Worm (Caenorhabditis elegans) whole organism, L3 larva: ENCODE measurements around the gene R02F11.3.
A peak's percentile ranks its signal among the peaks of the same experiment; 100 is the strongest.
"Not testable (repeated sequence)": the region's sequence is repeated elsewhere in the genome, so short reads cannot be mapped to it uniquely, and the experiment has no call there.

Experiments used
- ZK546.5 ChIP-seq: sonication (generic microtip); optimal IDR thresholded peaks from 2 replicates; lab custom pipeline; 2017; ENCODE audit warnings: missing biosample characterization, missing genetic modification characterization
- aly-2 ChIP-seq: fragments of 150-350 bp; optimal IDR thresholded peaks from 2 replicates; lab custom pipeline; 2014; ENCODE audit warnings: missing biosample characterization, missing genetic modification characterization
- ama-1 ChIP-seq: fragments of 150-350 bp; optimal IDR thresholded peaks from 2 replicates; lab custom pipeline; 2018
- ceh-28 ChIP-seq: fragments of 150-350 bp; optimal IDR thresholded peaks from 2 replicates; lab custom pipeline; 2014; ENCODE audit warnings: missing biosample characterization, missing genetic modification reagents, missing genetic modification characterization
- ceh-82 ChIP-seq: fragments of 150-350 bp; optimal IDR thresholded peaks from 2 replicates; lab custom pipeline; 2014; ENCODE audit warnings: missing biosample characterization, missing genetic modification characterization
- egl-27 ChIP-seq: sonication (generic microtip); optimal IDR thresholded peaks from 4 replicates; lab custom pipeline; 2017; ENCODE audit warnings: missing biosample characterization, missing genetic modification reagents, missing genetic modification characterization
- egl-5 ChIP-seq: fragments of 150-350 bp; optimal IDR thresholded peaks from 2 replicates; lab custom pipeline; 2017; ENCODE audit warnings: missing biosample characterization, missing genetic modification reagents, missing genetic modification characterization, inconsistent platforms
- elt-2 ChIP-seq: sonication (generic microtip); optimal IDR thresholded peaks from 2 replicates; lab custom pipeline; 2016; ENCODE audit warnings: missing genetic modification reagents, mild to moderate bottlenecking, missing genetic modification characterization, missing compliant biosample characterization
- eor-1 ChIP-seq, 2 experiments: fragments of 150-350 bp; optimal IDR thresholded peaks; 2 replicates each; lab custom pipeline; 2014 to 2018; ENCODE audit warnings: missing biosample characterization in 2 of 2, missing genetic modification characterization in 2 of 2
- fos-1 ChIP-seq: fragments of 150-350 bp; optimal IDR thresholded peaks from 2 replicates; lab custom pipeline; 2014; ENCODE audit warnings: missing biosample characterization, missing genetic modification characterization
- hmg-11 ChIP-seq: sonication (generic microtip); optimal IDR thresholded peaks from 2 replicates; lab custom pipeline; 2016; ENCODE audit warnings: missing genetic modification characterization, missing compliant biosample characterization
- lin-39 ChIP-seq: fragments of 150-350 bp; optimal IDR thresholded peaks from 2 replicates; lab custom pipeline; 2018; ENCODE audit warnings: missing biosample characterization, missing genetic modification reagents, missing genetic modification characterization
- lsy-12 ChIP-seq: sonication (generic microtip); optimal IDR thresholded peaks from 2 replicates; lab custom pipeline; 2016; ENCODE audit warnings: mild to moderate bottlenecking, missing genetic modification characterization, missing compliant biosample characterization
- mdl-1 ChIP-seq: fragments of 150-350 bp; optimal IDR thresholded peaks from 2 replicates; lab custom pipeline; 2014; ENCODE audit warnings: missing biosample characterization, missing genetic modification characterization
- mml-1 ChIP-seq: fragments of 150-350 bp; sonication (generic microtip); optimal IDR thresholded peaks from 3 replicates; lab custom pipeline; 2014; ENCODE audit warnings: missing biosample characterization, missing genetic modification characterization
- nfya-1 ChIP-seq: sonication (generic microtip); optimal IDR thresholded peaks from 2 replicates; lab custom pipeline; 2017; ENCODE audit warnings: missing genetic modification characterization, mild to moderate bottlenecking, missing compliant biosample characterization, antibody characterized with exemption, moderate library complexity; ENCODE audit not compliant: insufficient read depth
- nhr-11 ChIP-seq: fragments of 150-350 bp; optimal IDR thresholded peaks from 2 replicates; lab custom pipeline; 2014; ENCODE audit warnings: missing biosample characterization, missing genetic modification characterization
- nhr-12 ChIP-seq: fragments of 150-350 bp; optimal IDR thresholded peaks from 2 replicates; lab custom pipeline; 2014; ENCODE audit warnings: missing biosample characterization, missing genetic modification characterization
- nhr-237 ChIP-seq: fragments of 150-350 bp; optimal IDR thresholded peaks from 2 replicates; lab custom pipeline; 2014; ENCODE audit warnings: missing biosample characterization, missing genetic modification characterization
- nhr-28 ChIP-seq: fragments of 150-350 bp; optimal IDR thresholded peaks from 2 replicates; lab custom pipeline; 2014; ENCODE audit warnings: missing biosample characterization, missing genetic modification characterization
- nhr-67 ChIP-seq: fragments of 150-350 bp; optimal IDR thresholded peaks from 2 replicates; lab custom pipeline; 2014; ENCODE audit warnings: missing biosample characterization, missing genetic modification characterization
- nhr-76 ChIP-seq: fragments of 150-350 bp; sonication (generic microtip); optimal IDR thresholded peaks from 5 replicates; lab custom pipeline; 2014; ENCODE audit warnings: missing biosample characterization, missing genetic modification characterization
- pha-4 ChIP-seq: fragments of 150-350 bp; optimal IDR thresholded peaks from 2 replicates; lab custom pipeline; 2014; ENCODE audit warnings: missing biosample characterization, missing genetic modification reagents, missing genetic modification characterization
- pqm-1 ChIP-seq: fragments of 150-350 bp; optimal IDR thresholded peaks from 2 replicates; lab custom pipeline; 2017; ENCODE audit warnings: missing biosample characterization, missing genetic modification characterization, inconsistent platforms
- sea-2 ChIP-seq: fragments of 150-350 bp; sonication (generic microtip); optimal IDR thresholded peaks from 4 replicates; lab custom pipeline; 2014; ENCODE audit warnings: missing biosample characterization, missing genetic modification reagents, missing genetic modification characterization
- tbx-2 ChIP-seq: sonication (generic microtip); optimal IDR thresholded peaks from 2 replicates; lab custom pipeline; 2016; ENCODE audit warnings: mild to moderate bottlenecking, missing genetic modification characterization, missing compliant biosample characterization
- unc-39 ChIP-seq: sonication (generic microtip); optimal IDR thresholded peaks from 4 replicates; lab custom pipeline; 2017; ENCODE audit warnings: missing biosample characterization, missing genetic modification characterization
- unc-62 ChIP-seq: fragments of 150-350 bp; sonication (generic microtip); optimal IDR thresholded peaks from 4 replicates; lab custom pipeline; 2014; ENCODE audit warnings: missing biosample characterization, missing genetic modification reagents, missing genetic modification characterization
- zag-1 ChIP-seq: fragments of 150-350 bp; optimal IDR thresholded peaks from 2 replicates; lab custom pipeline; 2014; ENCODE audit warnings: missing biosample characterization, missing genetic modification characterization
- ztf-4 ChIP-seq: fragments of 150-350 bp; optimal IDR thresholded peaks from 2 replicates; lab custom pipeline; 2014; ENCODE audit warnings: missing biosample characterization, missing genetic modification characterization

Gene R02F11.3

ce11 chrV:4777388-4777986 is 28.3 kb downstream of the R02F11.3 start, which contains the start of gene C18G1.1:
C18G1.1 (plus strand) TSS chrV:4777960.
- TF ChIP-seq sea-2 (GFP tag; lab: Kevin White, UChicago) (no peak), egl-5 (peak; percentile 37)

- TF ChIP-seq lin-39: peak; percentile 38
- no peak for TF ChIP-seq zag-1 (tag; lab: Kevin White, UChicago)
- TF ChIP-seq nfya-1: peak; percentile 23
Observed at ce11 chrV:4775140-4775539, 30.6 kb downstream of the R02F11.3 start.

- TF ChIP-seq ceh-28 (tag; lab: Kevin White, UChicago) (no peak), elt-2 (tag; lab: Kevin White, UChicago) (peak; percentile 71), ZK546.5 (tag; lab: Kevin White, UChicago) (no peak), unc-62 (GFP tag; lab: Kevin White, UChicago) (no peak), nhr-12 (tag; lab: Kevin White, UChicago) (no peak), pqm-1 (peak; percentile 54)
Observed at ce11 chrV:4770408-4770947, 35.3 kb downstream of the R02F11.3 start, which contains the start of gene elt-7. elt-7 (plus strand) TSS chrV:4770670.

ce11 chrV:4769633-4770032 is 36.1 kb downstream of the R02F11.3 start, which contains the start of gene C18G1.9:
C18G1.9 (minus strand) TSS chrV:4769733.
- TF ChIP-seq ztf-4 (tag; lab: Kevin White, UChicago): no peak
- TF ChIP-seq unc-39 (tag; lab: Kevin White, UChicago): no peak
- no peak for TF ChIP-seq nhr-67 (tag; lab: Kevin White, UChicago)
- no peak for TF ChIP-seq nhr-28 (tag; lab: Kevin White, UChicago)
- TF ChIP-seq nhr-237 (tag; lab: Kevin White, UChicago): no peak

ce11 chrV:4766501-4766900 is 39.2 kb downstream of the R02F11.3 start, which contains the start of gene C18G1.8:
C18G1.8 (minus strand) TSS chrV:4766601.
- TF ChIP-seq nhr-11 (no peak), ceh-82 (tag; lab: Kevin White, UChicago) (no peak), pha-4 (no peak), unc-39 (tag; lab: Kevin White, UChicago) (no peak), mdl-1 (tag; lab: Kevin White, UChicago) (no peak), lsy-12 (tag; lab: Kevin White, UChicago) (no peak), aly-2 (tag; lab: Kevin White, UChicago) (no peak), nhr-28 (tag; lab: Kevin White, UChicago) (no peak), tbx-2 (tag; lab: Kevin White, UChicago) (no peak), nfya-1 (no peak), mml-1 (no peak), hmg-11 (tag; lab: Kevin White, UChicago) (no peak), ztf-4 (tag; lab: Kevin White, UChicago) (no peak), egl-27 (tag; lab: Kevin White, UChicago) (no peak), fos-1 (tag; lab: Kevin White, UChicago) (no peak), nhr-76 (tag; lab: Kevin White, UChicago) (no peak), ama-1 (no peak), egl-5 (no peak)

ce11 chrV:4760674-4761073 is 45.1 kb downstream of the R02F11.3 start, which contains the start of gene bgnt-1.4:
bgnt-1.4 (plus strand) TSS chrV:4760974.
- TF ChIP-seq nhr-237 (tag; lab: Kevin White, UChicago); eor-1 (tag; optimal IDR thresholded peaks at IDR 0.05; lab: Kevin White, UChicago); unc-62 (GFP tag; lab: Kevin White, UChicago): not testable (repeated sequence)

- TF ChIP-seq nfya-1 (no peak), nhr-76 (tag; lab: Kevin White, UChicago) (no peak)
- TF ChIP-seq, all 47 proteins: peak for 0
Observed at ce11 chrV:4758540-4758939, 47.2 kb downstream of the R02F11.3 start.
